Worm (Caenorhabditis elegans): ENCODE data around the gene F41H10.2.
A peak's percentile ranks its signal among the peaks of the same experiment; 100 is the strongest.

F41H10.2 gene

DNA sequence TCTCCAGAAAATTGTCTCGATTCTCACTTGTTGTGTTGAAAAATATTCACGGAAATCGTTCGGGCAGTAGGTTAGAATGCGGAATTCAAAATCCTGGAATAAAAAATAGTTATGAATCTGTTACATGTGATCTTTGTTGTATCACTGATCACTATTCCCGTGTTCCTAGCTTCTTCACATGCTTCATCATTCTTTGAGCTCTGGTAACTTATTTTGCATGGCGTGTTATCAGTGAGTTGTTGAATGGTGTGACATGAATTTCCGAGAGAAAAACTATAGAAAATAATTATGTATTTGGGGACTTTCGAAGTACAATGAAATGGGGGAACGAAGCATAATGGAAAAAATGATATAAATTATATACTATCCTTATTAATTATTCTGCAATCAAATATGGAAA, 12.1 kb downstream of the F41H10.2 start:
- TF ChIP-seq ztf-6 (GFP tag; IDR thresholded peaks at IDR 0.05) = no peak
- TF ChIP-seq B0336.3 (GFP tag; IDR thresholded peaks at IDR 0.05) = 0 out of 2 replicates have a peak, but pooled peaks have one; percentile 10
- 0 out of 2 replicates have a peak, but pooled peaks have one; percentile 16 for TF ChIP-seq hmg-1.2 (GFP tag; IDR thresholded peaks at IDR 0.05)
- TF ChIP-seq snpc-1.3 (tag; optimal IDR thresholded peaks at IDR 0.05; ENCODE audit: insufficient read depth) = peak; percentile 4
- TF ChIP-seq tlf-1 (GFP tag; optimal IDR thresholded peaks at IDR 0.05) = peak; percentile 1
- no peak for TF ChIP-seq F39B2.1 (GFP tag; IDR thresholded peaks at IDR 0.05)
- TF ChIP-seq hlh-26 (GFP tag; conservative IDR thresholded peaks at IDR 0.05) = no peak
- 0 out of 2 replicates have a peak, but pooled peaks have one; percentile 46 for TF ChIP-seq attf-6 (GFP tag; IDR thresholded peaks at IDR 0.05)
- TF ChIP-seq nhr-80 (tag; optimal IDR thresholded peaks at IDR 0.05) = peak; percentile 43
- TF ChIP-seq snpc-4 (GFP tag; optimal IDR thresholded peaks at IDR 0.05) = no peak
- peak in 1 of 4 experiments; percentile 45 for TF ChIP-seq snpc-4 (tag; optimal IDR thresholded peaks at IDR 0.05)

DNA sequence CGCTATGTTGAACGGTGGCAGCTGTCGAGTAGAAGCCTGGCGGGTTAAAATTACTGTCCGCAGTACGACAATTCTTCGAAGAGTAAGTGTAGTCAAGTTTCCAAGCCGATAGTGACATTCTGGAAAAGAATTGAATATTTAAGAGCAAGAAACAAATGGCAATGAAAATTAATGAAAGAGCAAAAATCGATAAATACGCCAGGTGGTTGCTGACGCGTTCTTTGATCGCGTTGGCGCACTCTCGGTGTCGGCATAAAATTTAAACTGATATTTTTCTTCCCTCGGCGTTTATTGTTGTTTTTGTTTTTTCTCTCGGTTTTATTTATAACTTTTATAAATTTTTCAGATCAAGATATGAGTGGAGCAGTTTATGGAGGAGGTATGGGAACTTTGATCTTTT, 13.3 kb downstream of the F41H10.2 start, which contains the start of the genes perm-3 and swsn-6:
perm-3 (minus strand) TSS at position 118 of the 400 bp plus-strand sequence.
swsn-6 (plus strand) TSS at position 347 of the 400 bp plus-strand sequence.
- peak; percentile 16 for TF ChIP-seq efl-1 (GFP tag; optimal IDR thresholded peaks at IDR 0.05)
- TF ChIP-seq madf-3 (GFP tag; IDR thresholded peaks at IDR 0.05) = peak; percentile 64; the same call in 1 of the 2 replicates
- no peak for TF ChIP-seq Y79H2A.3 (GFP tag; conservative IDR thresholded peaks at IDR 0.05)
- no peak for TF ChIP-seq egl-44 (GFP tag; IDR thresholded peaks at IDR 0.05)
- TF ChIP-seq lin-26 (GFP tag; IDR thresholded peaks at IDR 0.05) = no peak
- 0 out of 2 replicates have a peak, but pooled peaks have one; percentile 30 for TF ChIP-seq rcor-1 (GFP tag; IDR thresholded peaks at IDR 0.05)
- TF ChIP-seq somi-1 (GFP tag; optimal IDR thresholded peaks at IDR 0.05) = no peak
- no peak for TF ChIP-seq ceh-79 (tag; optimal IDR thresholded peaks at IDR 0.05)
- no peak for TF ChIP-seq atf-7 (tag; optimal IDR thresholded peaks at IDR 0.05)
- TF ChIP-seq K12H6.12 (tag; optimal IDR thresholded peaks at IDR 0.05) = no peak
- no peak for TF ChIP-seq Y53F4B.3 (GFP tag; IDR thresholded peaks at IDR 0.05)
- TF ChIP-seq egl-18 (GFP tag; IDR thresholded peaks at IDR 0.05) = no peak
- TF ChIP-seq nfyb-1 (GFP tag; IDR thresholded peaks at IDR 0.05) = no peak
- no peak for TF ChIP-seq ceh-27 (GFP tag; optimal IDR thresholded peaks at IDR 0.05)
- peak; percentile 16 for TF ChIP-seq gei-17 (GFP tag; optimal IDR thresholded peaks at IDR 0.05)
- TF ChIP-seq dpl-1 (GFP tag; optimal IDR thresholded peaks at IDR 0.05) = no peak
- peak; percentile 41 for TF ChIP-seq lsl-1 (GFP tag; optimal IDR thresholded peaks at IDR 0.05)
- no peak for TF ChIP-seq repo-1 (tag; optimal IDR thresholded peaks at IDR 0.05)
- no peak for TF ChIP-seq ztf-26 (tag; optimal IDR thresholded peaks at IDR 0.05)
- no peak for TF ChIP-seq aptf-3 (GFP tag; IDR thresholded peaks at IDR 0.05)
- peak; percentile 50 for TF ChIP-seq tbp1 (GFP tag; optimal IDR thresholded peaks at IDR 0.05)
- no peak for TF ChIP-seq B0019.2 (GFP tag; conservative IDR thresholded peaks at IDR 0.05)
- no peak for TF ChIP-seq athp-1 (tag; optimal IDR thresholded peaks at IDR 0.05)
- TF ChIP-seq akir-1 (GFP tag; optimal IDR thresholded peaks at IDR 0.05) = no peak
- peak in 2 of 3 experiments; percentile 33 to 79 for TF ChIP-seq lin-35 (GFP tag; optimal IDR thresholded peaks at IDR 0.05)
- no peak; the same call in 1 of the 2 replicates for TF ChIP-seq ceh-91 (GFP tag; IDR thresholded peaks at IDR 0.05)
- TF ChIP-seq F39B2.1 (GFP tag; IDR thresholded peaks at IDR 0.05) = no peak
- TF ChIP-seq madf-6 (GFP tag; IDR thresholded peaks at IDR 0.05) = peak; percentile 70; the same call in 1 of the 2 replicates
- TF ChIP-seq tbx-9 (tag; optimal IDR thresholded peaks at IDR 0.05; ENCODE audit: borderline replicate concordance) = no peak
- TF ChIP-seq lin-40 (tag; optimal IDR thresholded peaks at IDR 0.05) = peak; percentile 81
- TF ChIP-seq Y56A3A.18 (GFP tag; IDR thresholded peaks at IDR 0.05) = no peak
- TF ChIP-seq ztf-6 (GFP tag; IDR thresholded peaks at IDR 0.05) = no peak
- peak; percentile 0 for TF ChIP-seq pha-4 (tag; optimal IDR thresholded peaks at IDR 0.05)
- no peak for TF ChIP-seq zfh-2 (GFP tag; conservative IDR thresholded peaks at IDR 0.05)
- peak; percentile 81 for TF ChIP-seq lin-54 (GFP tag; optimal IDR thresholded peaks at IDR 0.05)
- TF ChIP-seq F57A8.1 (GFP tag; optimal IDR thresholded peaks at IDR 0.05) = no peak
- no peak for TF ChIP-seq nhr-179 (tag; optimal IDR thresholded peaks at IDR 0.05)
- no peak for TF ChIP-seq ceh-58 (GFP tag; IDR thresholded peaks at IDR 0.05)
- TF ChIP-seq let-607 (tag; optimal IDR thresholded peaks at IDR 0.05) = peak in 1 of 2 experiments; percentile 8
